Worm (Caenorhabditis elegans) whole organism, early embryonic: Measurements from ENCODE around the gene nhr-184.

Source experiments
- B0310.2 ChIP-seq: sonication (generic microtip); optimal IDR thresholded peaks from 2 replicates; lab custom pipeline; 2016; ENCODE audit warnings: mild to moderate bottlenecking, missing genetic modification characterization, missing compliant biosample characterization
- F13C5.2 ChIP-seq: sonication (generic microtip); optimal IDR thresholded peaks from 2 replicates; lab custom pipeline; 2017; ENCODE audit warnings: mild to moderate bottlenecking, missing genetic modification characterization, inconsistent platforms, missing compliant biosample characterization
- aly-1 ChIP-seq: sonication (generic microtip); optimal IDR thresholded peaks from 2 replicates; lab custom pipeline; 2016; ENCODE audit warnings: missing genetic modification characterization, missing compliant biosample characterization
- ama-1 ChIP-seq: fragments of 150-350 bp; optimal IDR thresholded peaks from 2 replicates; lab custom pipeline; 2014
- ceh-13 ChIP-seq: fragments of 200-800 bp; sonication (Bioruptor generic); optimal IDR thresholded peaks from 2 replicates; lab custom pipeline; 2018; ENCODE audit warnings: mild to moderate bottlenecking, missing genetic modification characterization, missing compliant biosample characterization
- ceh-36 ChIP-seq: sonication (generic microtip); optimal IDR thresholded peaks from 2 replicates; lab custom pipeline; 2016; ENCODE audit warnings: missing genetic modification characterization, inconsistent platforms, missing compliant biosample characterization
- flt-1 ChIP-seq: fragments of 200-800 bp; sonication (Bioruptor generic); IDR thresholded peaks from 2 replicates; pipeline ENCODE4 v1.3.6; 2022; ENCODE audit warnings: missing genetic modification characterization, missing compliant biosample characterization
- hmbx-1 ChIP-seq: sonication (generic microtip); optimal IDR thresholded peaks from 2 replicates; lab custom pipeline; 2016; ENCODE audit warnings: mild to moderate bottlenecking, missing genetic modification characterization, missing compliant biosample characterization
- hmg-4 ChIP-seq: fragments of 200-800 bp; sonication (Bioruptor generic); optimal IDR thresholded peaks from 2 replicates; lab custom pipeline; 2018; ENCODE audit warnings: mild to moderate bottlenecking, missing genetic modification characterization, missing compliant biosample characterization
- hnd-1 ChIP-seq: sonication (generic microtip); optimal IDR thresholded peaks from 2 replicates; lab custom pipeline; 2016; ENCODE audit warnings: missing genetic modification characterization, missing compliant biosample characterization
- pes-1 ChIP-seq: fragments of 200-800 bp; sonication (Bioruptor generic); IDR thresholded peaks from 2 replicates; pipeline ENCODE4 v1.3.6; 2022; ENCODE audit warnings: missing genetic modification reagents, missing genetic modification characterization, missing compliant biosample characterization
- scrt-1 ChIP-seq: fragments of 200-800 bp; sonication (Bioruptor generic); IDR thresholded peaks from 2 replicates; pipeline ENCODE4 v1.3.6; 2022; ENCODE audit warnings: missing genetic modification characterization, missing compliant biosample characterization
- sea-1 ChIP-seq: fragments of 200-800 bp; sonication (Bioruptor generic); conservative IDR thresholded peaks from 2 replicates; pipeline ENCODE4 v1.3.6; 2022; ENCODE audit warnings: missing genetic modification characterization, missing compliant biosample characterization
- tbx-11 ChIP-seq: fragments of 200-800 bp; sonication (Bioruptor generic); IDR thresholded peaks from 2 replicates; pipeline ENCODE4 v1.3.6; 2022; ENCODE audit warnings: missing genetic modification characterization, missing compliant biosample characterization

- no peak for TF ChIP-seq scrt-1
- TF ChIP-seq sea-1, result no peak
- no peak for TF ChIP-seq ama-1 (lab: Kevin White, UChicago)
- TF ChIP-seq hnd-1 (tag; lab: Kevin White, UChicago), result no peak
- TF ChIP-seq ceh-36 (tag; lab: Kevin White, UChicago), result no peak
- no peak for TF ChIP-seq F13C5.2
- no peak for TF ChIP-seq ceh-13 (GFP tag; lab: Kevin White, UChicago)
- no peak for TF ChIP-seq hmg-4 (GFP tag; lab: Kevin White, UChicago)
- no peak for TF ChIP-seq B0310.2 (tag; lab: Kevin White, UChicago)
- no peak for TF ChIP-seq flt-1
- no peak for TF ChIP-seq pes-1 (GFP tag; lab: Robert Waterston, UW)
- TF ChIP-seq aly-1 (tag; lab: Kevin White, UChicago), result no peak
- TF ChIP-seq tbx-11 (GFP tag; lab: Robert Waterston, UW), result no peak
- TF ChIP-seq hmbx-1 (tag; lab: Kevin White, UChicago), result no peak
These were observed 39.8 kb downstream of the nhr-184 start for ce11 chrV:2174465-2174864.
